Fruit fly (Drosophila melanogaster) ovary, adult (tissue): ENCODE results near the gene CG11699.

Experiments used
- CG17801 ChIP-seq: fragments of 200-800 bp; optimal IDR thresholded peaks from 2 replicates; lab custom pipeline; 2019; ENCODE audit warnings: missing biosample characterization, mild to moderate bottlenecking, missing genetic modification characterization, moderate library complexity; ENCODE audit not compliant: partially characterized antibody

CG11699 gene

DNA sequence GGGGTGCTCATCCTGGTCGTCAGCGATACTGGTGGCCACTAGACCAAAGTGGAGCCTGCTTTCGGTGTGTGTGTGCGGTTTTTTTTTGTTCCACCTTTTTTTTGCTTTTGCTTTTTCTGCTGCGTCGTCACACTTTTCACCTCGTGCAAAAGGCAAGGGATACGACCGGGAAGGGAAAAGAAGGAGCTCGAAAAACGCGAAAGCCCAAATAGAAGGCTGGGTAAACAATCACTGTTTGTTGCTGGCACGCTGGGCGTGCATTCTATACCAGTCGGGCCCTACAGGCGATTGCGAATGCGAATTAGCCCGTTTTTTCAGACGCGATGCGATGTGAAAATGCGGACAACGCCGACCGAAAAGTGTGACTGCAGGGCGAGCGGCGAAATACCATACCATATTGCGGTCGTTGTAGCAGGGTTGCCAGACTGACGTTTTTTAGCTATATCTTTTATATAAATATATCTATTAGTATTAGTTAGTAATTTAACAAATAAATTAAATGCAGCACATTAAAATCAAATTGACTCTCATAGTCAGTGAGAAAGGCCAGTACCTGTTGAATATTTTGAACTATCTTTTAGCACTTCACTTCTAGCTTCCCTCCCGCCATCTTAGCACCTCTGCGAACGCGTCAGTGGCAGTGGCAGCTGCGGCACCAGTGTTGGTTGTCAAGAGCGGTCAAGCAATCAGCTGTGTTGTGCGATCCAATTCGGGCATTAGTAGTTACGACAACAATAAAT lies at the start of gene CG11699, which contains the start of gene Polr2A:
Gene CG11699 (plus strand): TSS at position 666 of the 740 bp plus-strand sequence.
Gene Polr2A (minus strand): TSS at position 371 of the 740 bp plus-strand sequence.
- TF ChIP-seq CG17801 (GFP tag; lab: Kevin White, UChicago) = peak; percentile 77

dm6 chrX:11521561-11522546 lies 48.6 kb upstream of the CG11699 start:
- peak; percentile 60 for TF ChIP-seq CG17801 (GFP tag; lab: Kevin White, UChicago)

DNA sequence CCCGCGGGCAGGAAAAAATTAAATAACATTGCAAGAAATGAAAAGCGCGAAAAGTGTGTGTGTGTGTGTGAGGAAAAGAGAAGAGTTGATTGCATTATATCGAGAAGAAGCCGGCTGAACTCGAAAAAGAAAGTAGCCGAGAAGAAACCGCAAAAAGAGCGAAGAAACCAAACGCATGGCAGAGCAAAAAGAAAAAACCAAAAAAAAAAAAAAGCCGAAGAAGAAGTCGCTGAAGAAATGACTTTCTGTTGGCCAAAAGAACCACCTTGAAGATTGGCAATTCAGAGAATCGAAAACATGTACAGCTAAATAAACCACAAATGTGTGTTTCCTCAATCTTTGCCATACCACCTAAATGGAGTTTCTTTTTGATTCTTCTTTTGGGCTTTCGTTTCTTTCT lies 46.5 kb upstream of the CG11699 start:
- peak; percentile 80 for TF ChIP-seq CG17801 (GFP tag; lab: Kevin White, UChicago)

- no peak for TF ChIP-seq CG17801 (GFP tag; lab: Kevin White, UChicago)
These were observed 43.3 kb upstream of the CG11699 start for dm6 chrX:11527088-11527635.

dm6 chrX:11528026-11528702 lies 42.3 kb upstream of the CG11699 start:
- peak; percentile 14 for TF ChIP-seq CG17801 (GFP tag; lab: Kevin White, UChicago)

- no peak for TF ChIP-seq CG17801 (GFP tag; lab: Kevin White, UChicago)
These were observed 39.2 kb upstream of the CG11699 start for dm6 chrX:11531245-11531644.

DNA sequence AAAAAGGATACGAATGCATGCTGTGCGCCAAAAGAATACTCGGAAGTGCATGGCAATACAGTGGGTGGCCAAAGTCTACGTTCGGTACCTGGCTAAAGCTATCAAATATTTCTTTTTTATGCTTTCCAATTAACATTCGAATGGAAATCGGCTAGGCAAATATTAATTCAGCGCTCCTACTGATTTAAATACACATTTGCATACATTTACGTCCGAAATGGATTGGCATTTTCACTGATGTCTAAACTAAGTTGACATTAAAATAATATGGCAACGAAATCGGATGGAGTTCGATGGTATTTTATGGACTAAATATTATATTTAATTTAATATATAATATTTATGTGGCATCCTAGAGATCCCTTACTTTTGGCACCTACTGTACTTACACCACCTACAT lies 27.9 kb upstream of the CG11699 start:
- TF ChIP-seq CG17801 (GFP tag; lab: Kevin White, UChicago) = no peak

dm6 chrX:11543318-11543717 lies 27.1 kb upstream of the CG11699 start:
- TF ChIP-seq CG17801 (GFP tag; lab: Kevin White, UChicago) = no peak

dm6 chrX:11544110-11544950 lies 26.1 kb upstream of the CG11699 start:
- no peak for TF ChIP-seq CG17801 (GFP tag; lab: Kevin White, UChicago)

- TF ChIP-seq CG17801 (GFP tag; lab: Kevin White, UChicago) = no peak
These were observed 25.4 kb upstream of the CG11699 start for dm6 chrX:11544951-11545426.

dm6 chrX:11546941-11547340 lies 23.5 kb upstream of the CG11699 start:
- no peak for TF ChIP-seq CG17801 (GFP tag; lab: Kevin White, UChicago)

- no peak for TF ChIP-seq CG17801 (GFP tag; lab: Kevin White, UChicago)
These were observed 21.7 kb upstream of the CG11699 start for dm6 chrX:11548701-11549100.

DNA sequence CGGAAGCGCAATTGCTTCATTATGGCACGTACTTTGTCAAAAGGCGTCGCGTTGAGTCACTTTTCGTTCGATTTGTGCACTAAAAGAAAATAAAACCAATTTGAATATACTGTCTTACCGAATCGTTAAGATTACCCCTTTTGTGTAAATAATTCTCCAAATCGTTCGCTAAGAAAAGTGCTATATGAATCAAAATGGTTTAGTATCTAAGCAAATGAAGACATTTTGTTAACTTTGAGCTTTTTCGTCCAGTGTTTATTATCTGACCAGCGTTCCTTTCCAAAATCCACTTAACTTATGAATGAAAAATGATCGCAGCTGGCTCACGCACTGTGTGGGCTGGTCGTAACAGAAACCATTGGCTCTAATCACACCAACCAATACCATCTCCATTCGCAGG lies 20.3 kb upstream of the CG11699 start:
- peak; percentile 55 for TF ChIP-seq CG17801 (GFP tag; lab: Kevin White, UChicago)
